Worm (Caenorhabditis elegans) whole organism, L3 larva: ENCODE data around the gene C14A6.8.

Source experiments
- ZK546.5 ChIP-seq: sonication (generic microtip); optimal IDR thresholded peaks from 2 replicates; lab custom pipeline; 2017; ENCODE audit warnings: missing biosample characterization, missing genetic modification characterization
- aly-2 ChIP-seq: fragments of 150-350 bp; optimal IDR thresholded peaks from 2 replicates; lab custom pipeline; 2014; ENCODE audit warnings: missing biosample characterization, missing genetic modification characterization
- ama-1 ChIP-seq: fragments of 150-350 bp; optimal IDR thresholded peaks from 2 replicates; lab custom pipeline; 2018
- ceh-82 ChIP-seq: fragments of 150-350 bp; optimal IDR thresholded peaks from 2 replicates; lab custom pipeline; 2014; ENCODE audit warnings: missing biosample characterization, missing genetic modification characterization
- ceh-9 ChIP-seq: sonication (generic microtip); optimal IDR thresholded peaks from 2 replicates; lab custom pipeline; 2018; ENCODE audit warnings: missing biosample characterization, missing genetic modification characterization
- daf-12 ChIP-seq: fragments of 150-350 bp; optimal IDR thresholded peaks from 2 replicates; lab custom pipeline; 2014; ENCODE audit warnings: missing biosample characterization, missing genetic modification reagents, missing genetic modification characterization
- egl-27 ChIP-seq: sonication (generic microtip); optimal IDR thresholded peaks from 4 replicates; lab custom pipeline; 2017; ENCODE audit warnings: missing biosample characterization, missing genetic modification reagents, missing genetic modification characterization
- egl-5 ChIP-seq: fragments of 150-350 bp; optimal IDR thresholded peaks from 2 replicates; lab custom pipeline; 2017; ENCODE audit warnings: missing biosample characterization, missing genetic modification reagents, missing genetic modification characterization, inconsistent platforms
- elt-1 ChIP-seq: fragments of 150-350 bp; optimal IDR thresholded peaks from 2 replicates; lab custom pipeline; 2014; ENCODE audit warnings: missing biosample characterization, missing genetic modification characterization
- elt-2 ChIP-seq: sonication (generic microtip); optimal IDR thresholded peaks from 2 replicates; lab custom pipeline; 2016; ENCODE audit warnings: missing genetic modification reagents, mild to moderate bottlenecking, missing genetic modification characterization, missing compliant biosample characterization
- eor-1 ChIP-seq, 2 experiments: fragments of 150-350 bp; optimal IDR thresholded peaks; 2 replicates each; lab custom pipeline; 2014 to 2018; ENCODE audit warnings: missing biosample characterization in 2 of 2, missing genetic modification characterization in 2 of 2
- fkh-10 ChIP-seq: sonication (generic microtip); optimal IDR thresholded peaks from 2 replicates; lab custom pipeline; 2017; ENCODE audit warnings: missing biosample characterization, missing genetic modification reagents, missing genetic modification characterization
- fos-1 ChIP-seq: fragments of 150-350 bp; optimal IDR thresholded peaks from 2 replicates; lab custom pipeline; 2014; ENCODE audit warnings: missing biosample characterization, missing genetic modification characterization
- hmg-11 ChIP-seq: sonication (generic microtip); optimal IDR thresholded peaks from 2 replicates; lab custom pipeline; 2016; ENCODE audit warnings: missing genetic modification characterization, missing compliant biosample characterization
- jun-1 ChIP-seq: fragments of 150-350 bp; optimal IDR thresholded peaks from 2 replicates; lab custom pipeline; 2014; ENCODE audit warnings: missing biosample characterization, missing genetic modification reagents, missing genetic modification characterization
- lin-15B ChIP-seq: fragments of 150-350 bp; optimal IDR thresholded peaks from 2 replicates; lab custom pipeline; 2014; ENCODE audit warnings: missing biosample characterization, missing genetic modification characterization
- lin-39 ChIP-seq: fragments of 150-350 bp; optimal IDR thresholded peaks from 2 replicates; lab custom pipeline; 2018; ENCODE audit warnings: missing biosample characterization, missing genetic modification reagents, missing genetic modification characterization
- lsy-12 ChIP-seq: sonication (generic microtip); optimal IDR thresholded peaks from 2 replicates; lab custom pipeline; 2016; ENCODE audit warnings: mild to moderate bottlenecking, missing genetic modification characterization, missing compliant biosample characterization
- mdl-1 ChIP-seq: fragments of 150-350 bp; optimal IDR thresholded peaks from 2 replicates; lab custom pipeline; 2014; ENCODE audit warnings: missing biosample characterization, missing genetic modification characterization
- mml-1 ChIP-seq: fragments of 150-350 bp; sonication (generic microtip); optimal IDR thresholded peaks from 3 replicates; lab custom pipeline; 2014; ENCODE audit warnings: missing biosample characterization, missing genetic modification characterization
- nfya-1 ChIP-seq: sonication (generic microtip); optimal IDR thresholded peaks from 2 replicates; lab custom pipeline; 2017; ENCODE audit warnings: missing genetic modification characterization, mild to moderate bottlenecking, missing compliant biosample characterization, antibody characterized with exemption, moderate library complexity; ENCODE audit not compliant: insufficient read depth
- nhr-12 ChIP-seq: fragments of 150-350 bp; optimal IDR thresholded peaks from 2 replicates; lab custom pipeline; 2014; ENCODE audit warnings: missing biosample characterization, missing genetic modification characterization
- nhr-237 ChIP-seq: fragments of 150-350 bp; optimal IDR thresholded peaks from 2 replicates; lab custom pipeline; 2014; ENCODE audit warnings: missing biosample characterization, missing genetic modification characterization
- nhr-25 ChIP-seq: sonication (generic microtip); optimal IDR thresholded peaks from 2 replicates; lab custom pipeline; 2017; ENCODE audit warnings: missing biosample characterization, missing genetic modification characterization
- nhr-28 ChIP-seq: fragments of 150-350 bp; optimal IDR thresholded peaks from 2 replicates; lab custom pipeline; 2014; ENCODE audit warnings: missing biosample characterization, missing genetic modification characterization
- nhr-43 ChIP-seq: sonication (generic microtip); optimal IDR thresholded peaks from 2 replicates; lab custom pipeline; 2016; ENCODE audit warnings: mild to moderate bottlenecking, missing genetic modification characterization, missing compliant biosample characterization; ENCODE audit not compliant: poor library complexity, severe bottlenecking
- nhr-67 ChIP-seq: fragments of 150-350 bp; optimal IDR thresholded peaks from 2 replicates; lab custom pipeline; 2014; ENCODE audit warnings: missing biosample characterization, missing genetic modification characterization
- nhr-76 ChIP-seq: fragments of 150-350 bp; sonication (generic microtip); optimal IDR thresholded peaks from 5 replicates; lab custom pipeline; 2014; ENCODE audit warnings: missing biosample characterization, missing genetic modification characterization
- nhr-77 ChIP-seq: fragments of 150-350 bp; optimal IDR thresholded peaks from 2 replicates; lab custom pipeline; 2014; ENCODE audit warnings: missing biosample characterization, missing genetic modification characterization
- pha-4 ChIP-seq: fragments of 150-350 bp; optimal IDR thresholded peaks from 2 replicates; lab custom pipeline; 2014; ENCODE audit warnings: missing biosample characterization, missing genetic modification reagents, missing genetic modification characterization
- sea-2 ChIP-seq: fragments of 150-350 bp; sonication (generic microtip); optimal IDR thresholded peaks from 4 replicates; lab custom pipeline; 2014; ENCODE audit warnings: missing biosample characterization, missing genetic modification reagents, missing genetic modification characterization
- skn-1 ChIP-seq: fragments of 150-350 bp; optimal IDR thresholded peaks from 2 replicates; lab custom pipeline; 2014; ENCODE audit warnings: missing biosample characterization, missing genetic modification characterization
- unc-39 ChIP-seq: sonication (generic microtip); optimal IDR thresholded peaks from 4 replicates; lab custom pipeline; 2017; ENCODE audit warnings: missing biosample characterization, missing genetic modification characterization
- unc-62 ChIP-seq: fragments of 150-350 bp; sonication (generic microtip); optimal IDR thresholded peaks from 4 replicates; lab custom pipeline; 2014; ENCODE audit warnings: missing biosample characterization, missing genetic modification reagents, missing genetic modification characterization
- zag-1 ChIP-seq: fragments of 150-350 bp; optimal IDR thresholded peaks from 2 replicates; lab custom pipeline; 2014; ENCODE audit warnings: missing biosample characterization, missing genetic modification characterization
- ztf-11 ChIP-seq: fragments of 150-350 bp; optimal IDR thresholded peaks from 2 replicates; lab custom pipeline; 2014; ENCODE audit warnings: missing biosample characterization, missing genetic modification characterization
- ztf-4 ChIP-seq: fragments of 150-350 bp; optimal IDR thresholded peaks from 2 replicates; lab custom pipeline; 2014; ENCODE audit warnings: missing biosample characterization, missing genetic modification characterization

Gene C14A6.8

DNA sequence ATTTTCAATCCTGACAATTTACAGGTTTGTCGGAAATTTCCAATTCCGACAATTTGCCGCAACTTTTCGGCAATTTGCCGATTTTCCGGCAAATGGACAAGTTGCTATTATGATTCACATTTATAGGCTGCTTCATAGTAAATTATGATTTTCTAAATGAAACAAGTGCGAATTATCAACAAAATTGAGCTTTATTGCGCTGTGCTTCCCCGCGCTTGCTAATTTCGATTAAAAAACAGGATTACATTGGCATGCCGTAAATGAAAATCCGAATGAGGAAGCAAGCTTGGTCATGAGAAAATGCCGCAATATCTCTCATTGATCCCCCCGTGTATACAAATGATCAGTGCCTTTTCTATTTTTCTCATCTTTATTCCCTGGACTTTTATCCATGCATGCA lies 32.8 kb downstream of the C14A6.8 start, which contains the start of gene Y37H2A.10:
Gene Y37H2A.10, plus strand, starts transcription at position 301 of the 400 bp plus-strand sequence.
- no peak for TF ChIP-seq nhr-12 (tag; lab: Kevin White, UChicago)
- TF ChIP-seq egl-27 (tag; lab: Kevin White, UChicago) = no peak
- TF ChIP-seq lin-39 (tag; lab: Kevin White, UChicago) = no peak
- no peak for TF ChIP-seq aly-2 (tag; lab: Kevin White, UChicago)
- no peak for TF ChIP-seq daf-12 (tag; lab: Kevin White, UChicago)
- no peak for TF ChIP-seq egl-5 (tag; lab: Kevin White, UChicago)
- no peak for TF ChIP-seq ztf-4 (tag; lab: Kevin White, UChicago)
- TF ChIP-seq, all 47 proteins: peak for 0

DNA sequence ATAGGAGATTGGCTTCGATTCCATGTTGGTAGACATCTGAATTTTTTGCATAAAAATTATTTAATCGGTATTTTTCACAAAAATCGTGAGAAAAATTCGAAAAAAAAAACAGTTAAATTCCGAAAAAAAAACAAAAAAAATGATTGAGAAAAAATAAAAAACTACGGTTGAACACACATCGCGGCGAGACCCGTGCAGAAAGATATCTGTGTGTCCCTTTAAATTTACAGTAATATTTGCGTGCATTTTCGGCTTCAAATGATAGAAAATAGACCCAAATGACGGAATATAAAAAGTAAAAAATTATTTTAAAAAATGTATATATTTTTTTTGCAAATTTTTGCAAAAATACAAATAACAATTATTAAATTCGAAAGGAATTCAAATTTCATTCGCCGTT lies 33.8 kb downstream of the C14A6.8 start:
- TF ChIP-seq fkh-10 (GFP tag; lab: Kevin White, UChicago) (no peak), zag-1 (tag; lab: Kevin White, UChicago) (no peak), skn-1 (tag; lab: Kevin White, UChicago) (no peak), fos-1 (tag; lab: Kevin White, UChicago) (no peak), hmg-11 (tag; lab: Kevin White, UChicago) (no peak), nhr-67 (tag; lab: Kevin White, UChicago) (no peak), elt-1 (tag; lab: Kevin White, UChicago) (no peak), eor-1 (tag; optimal IDR thresholded peaks at IDR 0.05; lab: Kevin White, UChicago) (no peak), nhr-28 (tag; lab: Kevin White, UChicago) (no peak), lin-15B (no peak), nhr-25 (tag; lab: Kevin White, UChicago) (no peak), nhr-12 (tag; lab: Kevin White, UChicago) (no peak)
- TF ChIP-seq, all 47 proteins: peak for 0

DNA sequence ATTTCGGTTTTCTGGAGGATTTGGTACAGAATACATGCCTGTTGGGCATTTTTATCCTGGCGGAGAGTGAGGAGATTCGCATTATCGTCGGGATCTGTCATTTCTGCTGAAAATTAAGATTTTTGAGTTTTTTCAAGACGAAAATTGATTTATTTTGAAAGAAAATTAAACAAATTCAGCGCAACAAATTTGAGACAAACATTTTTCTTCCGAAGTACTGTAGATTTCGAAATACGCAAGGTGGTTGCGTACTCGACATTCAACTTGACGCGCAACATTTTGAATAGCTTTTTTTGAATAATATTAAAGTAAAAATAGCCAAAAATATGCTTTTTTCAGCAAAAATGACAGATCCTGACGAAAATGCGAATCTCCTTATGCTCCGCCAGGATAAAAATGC lies 37.1 kb downstream of the C14A6.8 start, which contains the start of gene Y37H2A.7:
Gene Y37H2A.7, minus strand, starts transcription at position 101 of the 400 bp plus-strand sequence.
- TF ChIP-seq sea-2 (GFP tag; lab: Kevin White, UChicago) (no peak), elt-2 (tag; lab: Kevin White, UChicago) (no peak), nhr-43 (tag; lab: Kevin White, UChicago) (no peak), nhr-76 (tag; lab: Kevin White, UChicago) (no peak), nhr-67 (tag; lab: Kevin White, UChicago) (no peak), lin-39 (tag; lab: Kevin White, UChicago) (no peak), nhr-77 (no peak), nfya-1 (tag; lab: Kevin White, UChicago) (no peak), zag-1 (tag; lab: Kevin White, UChicago) (no peak), ama-1 (lab: Kevin White, UChicago) (no peak), mml-1 (tag; lab: Kevin White, UChicago) (no peak), ceh-9 (no peak), ztf-4 (tag; lab: Kevin White, UChicago) (no peak), egl-27 (tag; lab: Kevin White, UChicago) (no peak), fkh-10 (GFP tag; lab: Kevin White, UChicago) (no peak), fos-1 (tag; lab: Kevin White, UChicago) (no peak), nhr-12 (tag; lab: Kevin White, UChicago) (no peak)

DNA sequence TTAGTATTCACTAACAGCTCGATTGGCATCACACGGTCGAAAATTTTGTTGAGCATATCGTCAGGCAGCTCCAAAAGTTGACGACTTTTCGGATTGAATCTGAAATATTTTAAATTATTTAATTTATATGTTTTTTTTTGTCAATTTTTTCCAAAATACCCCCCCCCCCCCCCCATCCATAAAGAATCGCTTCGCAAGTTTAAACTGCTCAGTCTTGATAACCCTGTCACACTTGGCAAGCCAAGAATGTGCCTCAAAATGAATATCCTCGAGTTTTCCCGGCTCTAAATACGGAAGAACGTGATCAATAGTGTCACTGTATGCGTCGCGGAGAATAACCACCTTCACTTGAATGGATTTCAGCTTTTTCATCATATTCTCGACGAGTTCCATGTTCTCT lies 38.3 kb downstream of the C14A6.8 start, which contains the start of gene Y37H2A.18:
Gene Y37H2A.18, minus strand, starts transcription at position 101 of the 400 bp plus-strand sequence.
- TF ChIP-seq nhr-237 (tag; lab: Kevin White, UChicago) = no peak
- TF ChIP-seq jun-1 (tag; lab: Kevin White, UChicago) = no peak
- TF ChIP-seq lsy-12 = no peak
- TF ChIP-seq pha-4 (tag; lab: Kevin White, UChicago) = no peak
- no peak for TF ChIP-seq ZK546.5 (tag; lab: Kevin White, UChicago)
- no peak for TF ChIP-seq aly-2 (tag; lab: Kevin White, UChicago)
- TF ChIP-seq unc-62 = no peak
- no peak for TF ChIP-seq egl-27 (tag; lab: Kevin White, UChicago)
- TF ChIP-seq lin-39 (tag; lab: Kevin White, UChicago) = no peak
- TF ChIP-seq mdl-1 (tag; lab: Kevin White, UChicago) = no peak
- no peak for TF ChIP-seq ztf-11 (tag; lab: Kevin White, UChicago)
- no peak for TF ChIP-seq unc-39
- TF ChIP-seq nhr-43 (tag; lab: Kevin White, UChicago) = no peak
- TF ChIP-seq egl-5 (tag; lab: Kevin White, UChicago) = no peak
- no peak for TF ChIP-seq ceh-82 (tag; lab: Kevin White, UChicago)
